Fruit fly (Drosophila melanogaster) whole organism, wandering third instar larva: ENCODE results near the gene frc.

ENCODE experiments used
- GATAd ChIP-seq: sonication (Bioruptor generic); optimal IDR thresholded peaks from 2 replicates; lab custom pipeline; 2016; ENCODE audit warnings: missing biosample characterization, missing genetic modification characterization
- Hr78 ChIP-seq: fragments of >200 bp; optimal IDR thresholded peaks from 2 replicates; lab custom pipeline; 2017; ENCODE audit warnings: missing biosample characterization, missing genetic modification characterization
- Mio ChIP-seq: sonication (Bioruptor generic); optimal IDR thresholded peaks from 2 replicates; lab custom pipeline; 2016; ENCODE audit warnings: missing biosample characterization, missing genetic modification characterization
- OdsH ChIP-seq: fragments of 200-800 bp; sonication (Bioruptor generic); optimal IDR thresholded peaks from 2 replicates; lab custom pipeline; 2016; ENCODE audit warnings: missing biosample characterization, mild to moderate bottlenecking, missing genetic modification characterization
- foxo ChIP-seq, 2 experiments: fragments of 200-800 bp; sonication (Bioruptor generic); optimal IDR thresholded peaks; 2 replicates in 1 of 2; 3 replicates in 1 of 2; lab custom pipeline; 2016 to 2017; ENCODE audit warnings: missing biosample characterization in 2 of 2, missing genetic modification characterization in 2 of 2

DNA sequence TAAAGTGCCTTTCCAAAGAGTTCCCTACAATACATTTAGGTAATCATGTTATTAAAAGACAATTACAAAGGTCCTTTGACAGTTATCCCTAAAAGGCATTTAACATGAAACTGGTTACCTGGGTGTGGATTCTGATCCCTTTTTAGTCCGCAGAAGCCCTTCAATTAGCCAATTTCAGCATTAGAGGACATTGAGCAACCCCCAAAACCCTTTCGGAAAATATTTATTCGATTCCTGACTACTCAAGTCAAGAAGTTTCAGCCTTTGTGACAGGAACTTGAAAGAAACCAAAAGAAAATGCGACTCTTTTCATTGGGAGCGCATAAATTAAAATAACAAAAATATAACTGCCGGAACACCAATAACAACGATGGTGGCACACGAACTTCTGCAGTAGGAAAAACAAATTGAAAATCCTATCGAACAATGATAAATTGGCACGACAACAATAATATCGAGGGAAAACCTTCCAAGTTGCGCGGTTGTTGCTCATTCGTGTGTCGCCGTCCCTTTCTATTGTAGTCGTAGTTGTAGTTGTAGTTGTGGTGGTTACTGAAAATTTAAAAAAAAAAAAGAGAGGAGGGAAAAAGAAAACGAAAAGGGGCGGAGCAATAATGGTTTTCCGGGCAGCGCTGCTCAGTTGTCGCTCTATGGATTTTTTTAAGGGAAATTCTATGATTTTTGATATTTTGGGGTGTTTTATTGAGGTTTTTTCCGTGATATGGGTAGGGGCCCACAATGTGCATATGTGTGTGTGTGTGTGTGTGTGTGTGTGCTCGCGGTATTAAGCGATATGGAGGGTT is 12.8 kb upstream of the frc start:
- no peak for TF ChIP-seq Hr78 (GFP tag; lab: Kevin White, UChicago)
- no peak for TF ChIP-seq OdsH (GFP tag; lab: Kevin White, UChicago)
- no peak for TF ChIP-seq Mio (GFP tag; lab: Kevin White, UChicago)
- TF ChIP-seq foxo (GFP tag; optimal IDR thresholded peaks at IDR 0.05; lab: Kevin White, UChicago), result no peak
- TF ChIP-seq GATAd (GFP tag; lab: Kevin White, UChicago), result no peak
